Worm (Caenorhabditis elegans) whole organism, late embryonic: ENCODE results near the gene Y9C2UA.1.

Source experiments
- C38D4.7 ChIP-seq: fragments of 200-800 bp; sonication (Bioruptor generic); optimal IDR thresholded peaks from 2 replicates; lab custom pipeline; 2018; ENCODE audit warnings: mild to moderate bottlenecking, missing genetic modification characterization, moderate library complexity, missing compliant biosample characterization
- ama-1 ChIP-seq: fragments of 150-350 bp; optimal IDR thresholded peaks from 2 replicates; lab custom pipeline; 2014
- ceh-14 ChIP-seq: sonication (generic microtip); optimal IDR thresholded peaks from 2 replicates; lab custom pipeline; 2016; ENCODE audit warnings: missing genotype, missing genetic modification characterization, missing compliant biosample characterization
- ceh-6 ChIP-seq: fragments of 200-800 bp; sonication (Bioruptor generic); optimal IDR thresholded peaks from 2 replicates; lab custom pipeline; 2018; ENCODE audit warnings: mild to moderate bottlenecking, missing genetic modification characterization, missing compliant biosample characterization
- che-1 ChIP-seq: sonication (generic microtip); optimal IDR thresholded peaks from 2 replicates; lab custom pipeline; 2016; ENCODE audit warnings: mild to moderate bottlenecking, missing genetic modification characterization, missing compliant biosample characterization
- dmd-4 ChIP-seq: sonication (generic microtip); optimal IDR thresholded peaks from 2 replicates; lab custom pipeline; 2016; ENCODE audit warnings: borderline replicate concordance, missing genetic modification characterization, missing compliant biosample characterization
- fax-1 ChIP-seq: sonication (generic microtip); optimal IDR thresholded peaks from 2 replicates; lab custom pipeline; 2016; ENCODE audit warnings: missing genotype, missing genetic modification characterization, missing compliant biosample characterization
- pha-4 ChIP-seq: fragments of 150-350 bp; optimal IDR thresholded peaks from 2 replicates; lab custom pipeline; 2018; ENCODE audit warnings: missing biosample characterization, missing genetic modification reagents, missing genetic modification characterization

- TF ChIP-seq che-1 (tag; lab: Kevin White, UChicago) (no peak), pha-4 (tag; lab: Kevin White, UChicago) (no peak), ceh-14 (tag; lab: Kevin White, UChicago) (no peak), ama-1 (lab: Kevin White, UChicago) (no peak), fax-1 (tag; lab: Kevin White, UChicago) (no peak), C38D4.7 (no peak), dmd-4 (tag; lab: Kevin White, UChicago) (no peak), ceh-6 (GFP tag; lab: Kevin White, UChicago) (no peak)
Measured at ce11 chrII:9127379-9127778, 12.1 kb upstream of the Y9C2UA.1 start.
